Worm (Caenorhabditis elegans) whole organism, L1 larva: ENCODE data around the gene C34E10.9.

Source experiments
- C04F5.9 ChIP-seq: sonication (generic microtip); optimal IDR thresholded peaks from 2 replicates; lab custom pipeline; 2016; ENCODE audit warnings: missing genetic modification characterization, missing compliant biosample characterization
- C16A3.4 ChIP-seq: fragments of 150-350 bp; optimal IDR thresholded peaks from 2 replicates; lab custom pipeline; 2014; ENCODE audit warnings: missing biosample characterization, missing genetic modification characterization
- F16B12.6 ChIP-seq: fragments of 150-350 bp; optimal IDR thresholded peaks from 2 replicates; lab custom pipeline; 2014; ENCODE audit warnings: missing biosample characterization, missing genetic modification characterization
- aly-2 ChIP-seq: fragments of 150-350 bp; optimal IDR thresholded peaks from 2 replicates; lab custom pipeline; 2014; ENCODE audit warnings: missing biosample characterization, missing genetic modification characterization
- blmp-1 ChIP-seq: fragments of 150-350 bp; optimal IDR thresholded peaks from 2 replicates; lab custom pipeline; 2014; ENCODE audit warnings: missing biosample characterization, missing genetic modification characterization
- ceh-63 ChIP-seq: fragments of 200-800 bp; sonication (Bioruptor generic); optimal IDR thresholded peaks from 2 replicates; lab custom pipeline; 2018; ENCODE audit warnings: mild to moderate bottlenecking, missing genetic modification characterization, missing compliant biosample characterization
- ceh-82 ChIP-seq, 3 experiments: fragments of 150-350 bp in 1 of 3; sonication (generic microtip) in 2 of 3; optimal IDR thresholded peaks; 2 replicates each; lab custom pipeline; 2014 to 2017; ENCODE audit warnings: missing biosample characterization in 3 of 3, missing genetic modification characterization in 3 of 3
- ceh-88 ChIP-seq: fragments of 200-800 bp; sonication (Bioruptor generic); IDR thresholded peaks from 2 replicates; pipeline ENCODE4 v1.3.6; 2022; ENCODE audit warnings: missing genetic modification characterization, missing compliant biosample characterization
- ceh-90 ChIP-seq: sonication (generic microtip); optimal IDR thresholded peaks from 2 replicates; lab custom pipeline; 2016; ENCODE audit warnings: missing genetic modification characterization, missing compliant biosample characterization
- ces-1 ChIP-seq: fragments of 150-350 bp; optimal IDR thresholded peaks from 2 replicates; lab custom pipeline; 2014; ENCODE audit warnings: missing biosample characterization, missing genetic modification reagents, missing genetic modification characterization
- dpl-1 ChIP-seq, 3 experiments: fragments of 150-350 bp in 2 of 3; sonication (generic microtip) in 1 of 3; optimal IDR thresholded peaks; 2 replicates each; lab custom pipeline; 2014 to 2017; ENCODE audit warnings: missing biosample characterization in 3 of 3, missing genetic modification characterization in 3 of 3, missing genetic modification reagents in 3 of 3
- efl-1 ChIP-seq, 4 experiments: fragments of 150-350 bp; optimal IDR thresholded peaks in 3 of 4; peaks in 1 of 4; 1 replicate in 1 of 4; 2 replicates in 3 of 4; lab custom pipeline; 2014; ENCODE audit warnings: missing biosample characterization in 2 of 4, missing genetic modification characterization in 2 of 4, missing genetic modification reagents in 2 of 4
- efl-3 ChIP-seq: fragments of 200-800 bp; sonication (Bioruptor generic); optimal IDR thresholded peaks from 2 replicates; lab custom pipeline; 2018; ENCODE audit warnings: mild to moderate bottlenecking, missing genetic modification characterization, missing compliant biosample characterization
- fkh-8 ChIP-seq: sonication (generic microtip); optimal IDR thresholded peaks from 2 replicates; lab custom pipeline; 2016; ENCODE audit warnings: mild to moderate bottlenecking, missing genetic modification characterization, missing compliant biosample characterization
- fos-1 ChIP-seq: fragments of 150-350 bp; optimal IDR thresholded peaks from 2 replicates; lab custom pipeline; 2014; ENCODE audit warnings: missing biosample characterization, missing genetic modification characterization
- hlh-4 ChIP-seq: sonication (generic microtip); optimal IDR thresholded peaks from 2 replicates; lab custom pipeline; 2016; ENCODE audit warnings: mild to moderate bottlenecking, missing genetic modification characterization, missing compliant biosample characterization
- hpl-2 ChIP-seq: fragments of 150-350 bp; optimal IDR thresholded peaks from 2 replicates; lab custom pipeline; 2014; ENCODE audit warnings: missing biosample characterization, missing genetic modification reagents, missing genetic modification characterization
- irx-1 ChIP-seq: sonication (generic microtip); optimal IDR thresholded peaks from 2 replicates; lab custom pipeline; 2016; ENCODE audit warnings: missing genetic modification characterization, missing compliant biosample characterization
- lin-13 ChIP-seq: fragments of 150-350 bp; optimal IDR thresholded peaks from 2 replicates; lab custom pipeline; 2014; ENCODE audit warnings: missing biosample characterization, missing genetic modification reagents, missing genetic modification characterization
- lin-14 ChIP-seq: fragments of 200-800 bp; sonication (Bioruptor generic); optimal IDR thresholded peaks from 2 replicates; lab custom pipeline; 2018; ENCODE audit warnings: mild to moderate bottlenecking, missing genetic modification characterization, moderate library complexity, missing compliant biosample characterization
- lin-35 ChIP-seq, 2 experiments: fragments of 150-350 bp; optimal IDR thresholded peaks; 2 replicates each; lab custom pipeline; 2014; ENCODE audit warnings: missing biosample characterization in 2 of 2, missing genetic modification characterization in 2 of 2, missing genetic modification reagents in 2 of 2
- lin-39 ChIP-seq: fragments of 150-350 bp; optimal IDR thresholded peaks from 2 replicates; lab custom pipeline; 2014; ENCODE audit warnings: missing biosample characterization, missing genetic modification reagents, missing genetic modification characterization
- lir-3 ChIP-seq: sonication (generic microtip); optimal IDR thresholded peaks from 2 replicates; lab custom pipeline; 2016; ENCODE audit warnings: mild to moderate bottlenecking, missing genetic modification characterization, moderate library complexity, missing compliant biosample characterization; ENCODE audit not compliant: poor library complexity
- mdl-1 ChIP-seq, 2 experiments: fragments of 150-350 bp; optimal IDR thresholded peaks; 2 replicates each; lab custom pipeline; 2014 to 2017; ENCODE audit warnings: missing biosample characterization in 2 of 2, missing genetic modification characterization in 2 of 2, inconsistent platforms in 1 of 2
- mef-2 ChIP-seq: fragments of 150-350 bp; optimal IDR thresholded peaks from 2 replicates; lab custom pipeline; 2014; ENCODE audit warnings: missing biosample characterization, missing genetic modification characterization
- nhr-19 ChIP-seq: fragments of 200-800 bp; sonication (Bioruptor generic); conservative IDR thresholded peaks from 2 replicates; pipeline ENCODE4 v1.3.6; 2022; ENCODE audit warnings: missing genetic modification characterization, missing compliant biosample characterization
- nhr-20 ChIP-seq: sonication (generic microtip); optimal IDR thresholded peaks from 2 replicates; lab custom pipeline; 2016; ENCODE audit warnings: mild to moderate bottlenecking, missing genetic modification characterization, missing compliant biosample characterization
- nhr-28 ChIP-seq: fragments of 150-350 bp; optimal IDR thresholded peaks from 2 replicates; lab custom pipeline; 2014; ENCODE audit warnings: missing biosample characterization, missing genetic modification characterization
- nhr-47 ChIP-seq: sonication (generic microtip); optimal IDR thresholded peaks from 2 replicates; lab custom pipeline; 2016; ENCODE audit warnings: mild to moderate bottlenecking, missing genetic modification characterization, moderate library complexity, missing compliant biosample characterization
- nhr-85 ChIP-seq: sonication (generic microtip); peaks from one replicate; lab custom pipeline; 2016; ENCODE audit warnings: missing genetic modification characterization, inconsistent platforms, missing compliant biosample characterization
- pqm-1 ChIP-seq: sonication (generic microtip); optimal IDR thresholded peaks from 3 replicates; lab custom pipeline; 2017; ENCODE audit warnings: missing biosample characterization, missing genetic modification characterization
- rnt-1 ChIP-seq: sonication (generic microtip); optimal IDR thresholded peaks from 2 replicates; lab custom pipeline; 2016; ENCODE audit warnings: mild to moderate bottlenecking, missing genetic modification characterization, moderate library complexity, missing compliant biosample characterization
- skn-1 ChIP-seq: fragments of 150-350 bp; optimal IDR thresholded peaks from 2 replicates; lab custom pipeline; 2014; ENCODE audit warnings: missing biosample characterization, missing genetic modification characterization
- snu-23 ChIP-seq: sonication (generic microtip); optimal IDR thresholded peaks from 2 replicates; lab custom pipeline; 2016; ENCODE audit warnings: missing genetic modification characterization, missing compliant biosample characterization
- sox-4 ChIP-seq: sonication (generic microtip); optimal IDR thresholded peaks from 2 replicates; lab custom pipeline; 2016; ENCODE audit warnings: missing genetic modification characterization, missing compliant biosample characterization
- sup-37 ChIP-seq: fragments of 200-800 bp; sonication (Bioruptor generic); optimal IDR thresholded peaks from 2 replicates; lab custom pipeline; 2018; ENCODE audit warnings: mild to moderate bottlenecking, missing genetic modification characterization, missing compliant biosample characterization
- tlp-1 ChIP-seq: fragments of 150-350 bp; optimal IDR thresholded peaks from 2 replicates; lab custom pipeline; 2014; ENCODE audit warnings: missing biosample characterization, missing genetic modification characterization
- unc-62 ChIP-seq: fragments of 150-350 bp; optimal IDR thresholded peaks from 2 replicates; lab custom pipeline; 2014; ENCODE audit warnings: missing biosample characterization, missing genetic modification reagents, missing genetic modification characterization
- unc-98 ChIP-seq: fragments of 200-800 bp; sonication (Bioruptor generic); IDR thresholded peaks from 2 replicates; pipeline ENCODE4 v1.3.6; 2022; ENCODE audit warnings: missing genetic modification characterization, missing compliant biosample characterization
- vab-15 ChIP-seq: sonication (generic microtip); optimal IDR thresholded peaks from 2 replicates; lab custom pipeline; 2017; ENCODE audit warnings: missing genotype, mild to moderate bottlenecking, missing genetic modification characterization, missing compliant biosample characterization
- zag-1 ChIP-seq: fragments of 150-350 bp; optimal IDR thresholded peaks from 2 replicates; lab custom pipeline; 2014; ENCODE audit warnings: missing biosample characterization, missing genetic modification characterization
- zip-4 ChIP-seq: fragments of 200-800 bp; sonication (Bioruptor generic); optimal IDR thresholded peaks from 2 replicates; lab custom pipeline; 2018; ENCODE audit warnings: mild to moderate bottlenecking, missing genetic modification characterization, moderate library complexity, missing compliant biosample characterization
- ztf-4 ChIP-seq: fragments of 150-350 bp; optimal IDR thresholded peaks from 2 replicates; lab custom pipeline; 2014; ENCODE audit warnings: missing biosample characterization, missing genetic modification characterization

C34E10.9 gene

DNA sequence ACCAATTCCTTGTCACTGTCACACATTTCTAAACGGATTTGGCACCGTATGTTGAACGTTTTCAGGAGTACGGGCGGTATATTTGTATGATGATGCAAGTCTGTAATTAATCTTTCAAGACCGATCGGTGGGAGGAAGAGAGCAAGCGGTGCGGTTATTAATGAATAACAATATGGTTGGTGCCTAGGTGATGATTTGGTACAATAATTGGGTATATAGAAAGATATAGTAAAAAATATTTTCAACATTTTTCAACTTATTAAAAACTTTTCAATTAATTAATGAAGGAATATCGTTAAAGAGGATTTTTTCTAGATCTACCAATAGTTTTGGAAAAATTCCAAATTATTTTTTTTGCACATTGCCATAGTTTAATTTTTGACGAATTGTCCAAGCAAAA, 18.7 kb downstream of the C34E10.9 start, which contains the start of gene cnd-1:
cnd-1 (minus strand) TSS at position 101 of the 400 bp plus-strand sequence.
- TF ChIP-seq nhr-47 (no peak), C16A3.4 (tag; lab: Kevin White, UChicago) (no peak), pqm-1 (tag; lab: Kevin White, UChicago) (no peak), efl-3 (GFP tag; lab: Kevin White, UChicago) (no peak), skn-1 (tag; lab: Kevin White, UChicago) (no peak), sup-37 (GFP tag; lab: Kevin White, UChicago) (no peak), ceh-90 (tag; lab: Kevin White, UChicago) (no peak), nhr-85 (tag; lab: Kevin White, UChicago) (no peak), C04F5.9 (no peak), vab-15 (tag; lab: Kevin White, UChicago) (no peak), lin-39 (no peak)

DNA sequence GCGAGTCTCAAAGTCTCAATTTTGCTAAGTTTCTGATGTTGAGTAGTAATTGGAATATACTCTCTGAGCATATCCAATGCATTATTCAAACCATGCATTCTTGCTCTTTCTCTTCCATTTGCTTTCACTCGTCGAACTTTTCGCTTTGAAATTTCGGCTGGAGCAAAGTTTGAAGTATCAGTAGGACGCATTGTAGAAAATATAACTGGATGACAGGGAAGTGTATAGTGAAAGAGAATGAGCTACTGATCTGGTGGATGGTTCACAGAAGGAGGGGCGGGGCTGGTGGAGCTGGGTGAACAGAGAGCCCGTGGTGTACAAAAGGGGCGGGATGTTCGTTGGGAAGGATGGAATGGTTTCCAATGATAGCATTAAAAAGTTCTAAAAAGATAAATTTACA, 21.3 kb downstream of the C34E10.9 start:
- no peak for TF ChIP-seq lin-14
- TF ChIP-seq tlp-1, result no peak
- TF ChIP-seq efl-1 (optimal IDR thresholded peaks at IDR 0.05; lab: Kevin White, UChicago), result no peak
- TF ChIP-seq efl-1 (GFP tag; optimal IDR thresholded peaks at IDR 0.05 in 1 of 2; lab: Kevin White, UChicago), result peak in 1 of 2 experiments; percentile 77
- no peak for TF ChIP-seq ces-1

DNA sequence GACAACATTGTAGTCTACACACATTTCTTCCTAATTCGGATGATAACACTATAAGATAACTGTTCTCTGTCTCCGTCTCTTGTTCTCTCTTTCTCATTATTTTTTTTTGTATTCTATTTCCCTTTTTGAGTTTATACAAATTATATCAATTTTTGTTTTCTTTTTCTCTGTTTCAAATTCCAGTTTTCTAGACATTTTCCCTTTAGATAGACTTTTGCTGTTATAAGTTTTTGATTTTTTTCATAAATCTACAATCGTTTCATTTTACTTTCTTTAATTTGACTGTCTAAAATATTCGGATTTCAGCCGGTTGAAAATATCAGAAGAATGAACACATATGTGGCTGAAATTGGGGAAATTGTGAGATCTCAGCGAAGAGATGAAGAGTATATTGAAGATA, 27.1 kb downstream of the C34E10.9 start, which contains the start of gene prx-10:
prx-10 (plus strand) TSS at position 301 of the 400 bp plus-strand sequence.
- TF ChIP-seq nhr-85 (tag; lab: Kevin White, UChicago), result peak; percentile 33
- no peak for TF ChIP-seq lin-35 (GFP tag; optimal IDR thresholded peaks at IDR 0.05; lab: Kevin White, UChicago)

DNA sequence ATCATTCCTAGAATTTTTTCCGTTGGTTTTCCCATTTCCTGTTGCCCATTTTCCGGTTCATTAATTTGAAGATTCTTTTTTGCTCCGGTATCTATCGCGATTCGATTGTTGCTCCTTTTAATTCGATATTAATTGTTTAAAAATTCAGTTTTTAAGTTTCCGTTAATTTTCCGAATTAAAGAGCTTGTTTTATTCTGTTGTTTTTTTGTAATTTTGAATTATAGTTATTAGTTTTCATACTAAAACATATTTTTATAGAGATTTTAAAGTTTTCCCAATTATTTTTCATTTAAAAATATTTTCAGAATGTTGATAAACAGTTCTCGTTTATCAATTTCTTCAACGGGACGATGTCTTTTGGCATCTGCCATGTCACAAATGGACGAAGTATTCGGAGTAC, 28.9 kb downstream of the C34E10.9 start, which contains the start of gene mrps-26:
mrps-26 (plus strand) TSS at position 301 of the 400 bp plus-strand sequence.
- TF ChIP-seq rnt-1 (tag; lab: Kevin White, UChicago), result no peak
- TF ChIP-seq fos-1, result no peak
- no peak for TF ChIP-seq hlh-4 (tag; lab: Kevin White, UChicago)
- TF ChIP-seq sup-37 (GFP tag; lab: Kevin White, UChicago), result no peak
- no peak for TF ChIP-seq nhr-20
- TF ChIP-seq nhr-19 (GFP tag; lab: Robert Waterston, UW), result no peak

DNA sequence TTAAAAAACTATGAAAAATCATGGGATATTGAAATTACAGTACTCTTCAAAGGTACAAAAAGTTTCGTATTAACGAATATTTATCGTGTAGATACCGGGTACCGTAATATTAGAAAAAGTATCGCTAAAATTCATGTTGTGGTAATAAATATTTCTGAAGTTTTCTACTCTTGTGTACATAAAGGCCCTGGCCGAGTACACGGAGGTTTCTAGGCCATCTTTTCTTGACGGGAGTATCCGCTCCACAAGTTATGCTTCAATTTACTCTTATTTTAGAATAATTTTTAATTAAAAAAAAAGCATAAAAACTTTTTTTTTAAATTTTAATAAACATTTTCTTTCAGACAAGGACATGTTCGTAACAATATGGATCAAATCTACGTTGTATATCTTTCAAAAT, 30.1 kb downstream of the C34E10.9 start:
- no peak for TF ChIP-seq ceh-82 (tag; optimal IDR thresholded peaks at IDR 0.05; lab: Kevin White, UChicago)
- TF ChIP-seq mdl-1 (tag; optimal IDR thresholded peaks at IDR 0.05; lab: Kevin White, UChicago), result no peak
- no peak for TF ChIP-seq C16A3.4 (tag; lab: Kevin White, UChicago)
- TF ChIP-seq ces-1, result no peak
- no peak for TF ChIP-seq ztf-4 (tag; lab: Kevin White, UChicago)
- TF ChIP-seq rnt-1 (tag; lab: Kevin White, UChicago), result peak; percentile 15
- no peak for TF ChIP-seq lin-14
- no peak for TF ChIP-seq mef-2 (tag; lab: Kevin White, UChicago)
- TF ChIP-seq lin-39, result no peak
- TF ChIP-seq fkh-8 (tag; lab: Kevin White, UChicago), result no peak
- TF ChIP-seq dpl-1 (GFP tag; optimal IDR thresholded peaks at IDR 0.05; lab: Kevin White, UChicago), result peak in 1 of 3 experiments; percentile 20
- TF ChIP-seq unc-98 (GFP tag; lab: Robert Waterston, UW), result no peak
- TF ChIP-seq, all 84 proteins: peak for 2

DNA sequence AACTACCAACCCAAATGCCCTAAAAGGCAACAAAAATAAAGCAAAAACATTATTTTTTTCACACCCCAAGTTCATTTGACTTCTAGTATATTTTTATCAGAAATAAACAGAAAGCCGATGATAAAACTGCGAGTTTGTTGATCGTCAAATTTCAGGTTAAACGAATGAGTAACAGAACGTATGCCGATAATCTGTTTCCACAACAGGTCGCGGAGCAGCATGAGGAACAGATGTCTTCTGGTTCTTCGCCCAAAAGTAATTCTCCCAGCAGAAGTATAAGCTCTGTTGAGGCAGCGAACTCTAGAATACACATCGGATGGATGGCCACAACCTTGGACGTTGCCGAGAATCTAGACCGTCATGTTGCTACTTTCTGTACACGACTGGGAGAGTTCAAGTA, 32.8 kb downstream of the C34E10.9 start, which contains the start of gene prmt-5:
prmt-5 (plus strand) TSS at position 141 of the 400 bp plus-strand sequence.
- no peak for TF ChIP-seq irx-1
- TF ChIP-seq blmp-1 (tag; lab: Kevin White, UChicago), result no peak
- no peak for TF ChIP-seq ceh-88 (GFP tag; lab: Robert Waterston, UW)
- no peak for TF ChIP-seq ceh-63
- peak; percentile 22 for TF ChIP-seq snu-23 (GFP tag; lab: Kevin White, UChicago)
- TF ChIP-seq sox-4 (tag; lab: Kevin White, UChicago), result no peak
- TF ChIP-seq F16B12.6, result no peak
- peak; percentile 14 for TF ChIP-seq fos-1
- TF ChIP-seq lin-39, result no peak
- TF ChIP-seq zag-1 (tag; lab: Kevin White, UChicago), result no peak
- no peak for TF ChIP-seq nhr-28
- no peak for TF ChIP-seq unc-62
- TF ChIP-seq aly-2, result peak; percentile 92
- TF ChIP-seq ces-1, result no peak
- TF ChIP-seq lir-3 (tag; lab: Kevin White, UChicago), result no peak
- TF ChIP-seq unc-98 (GFP tag; lab: Robert Waterston, UW), result no peak
- TF ChIP-seq zip-4, result peak; percentile 37
- TF ChIP-seq hpl-2, result no peak
- no peak for TF ChIP-seq ceh-82 (tag; optimal IDR thresholded peaks at IDR 0.05; lab: Kevin White, UChicago)
- no peak for TF ChIP-seq lin-13
- TF ChIP-seq mef-2 (tag; lab: Kevin White, UChicago), result no peak
